Fruit fly (Drosophila melanogaster) whole organism, embryonic: ENCODE results near the gene CG32246.

Experiments used
- Atf3 ChIP-seq: fragments of 200-800 bp; sonication (Bioruptor generic); optimal IDR thresholded peaks from 3 replicates; lab custom pipeline; 2016; ENCODE audit warnings: missing biosample characterization, missing genetic modification characterization
- CG10959 ChIP-seq: fragments of 200-800 bp; sonication (Bioruptor generic); IDR thresholded peaks from 2 replicates; pipeline ENCODE4 v1.3.6; 2022; ENCODE audit warnings: missing biosample characterization, missing genetic modification characterization
- CG11398 ChIP-seq: fragments of 200-800 bp; sonication (Bioruptor generic); optimal IDR thresholded peaks from 2 replicates; lab custom pipeline; 2016; ENCODE audit warnings: missing biosample characterization, missing genetic modification characterization
- CG12104 ChIP-seq: fragments of 200-800 bp; sonication (Bioruptor generic); optimal IDR thresholded peaks from 3 replicates; lab custom pipeline; 2016; ENCODE audit warnings: missing biosample characterization, missing genetic modification characterization
- CG12219 ChIP-seq: fragments of 200-800 bp; sonication (Bioruptor generic); optimal IDR thresholded peaks from 3 replicates; lab custom pipeline; 2018; ENCODE audit warnings: missing biosample characterization, mild to moderate bottlenecking, missing genetic modification characterization
- CG14050 ChIP-seq: fragments of 200-800 bp; sonication (Bioruptor generic); IDR thresholded peaks from 3 replicates; pipeline ENCODE4 v1.3.6; 2022; ENCODE audit warnings: missing biosample characterization, missing genetic modification characterization
- CG1603 ChIP-seq: fragments of 200-800 bp; sonication (Bioruptor generic); optimal IDR thresholded peaks from 2 replicates; lab custom pipeline; 2019; ENCODE audit warnings: missing biosample characterization, mild to moderate bottlenecking, missing genetic modification characterization, moderate library complexity
- CG16815 ChIP-seq: fragments of 200-800 bp; sonication (Bioruptor generic); optimal IDR thresholded peaks from 3 replicates; lab custom pipeline; 2017; ENCODE audit warnings: missing biosample characterization, mild to moderate bottlenecking, missing genetic modification characterization
- CG17359 ChIP-seq: fragments of 200-800 bp; sonication (Bioruptor generic); optimal IDR thresholded peaks from 3 replicates; lab custom pipeline; 2018; ENCODE audit warnings: missing biosample characterization, mild to moderate bottlenecking, missing genetic modification characterization, moderate library complexity
- CG17385 ChIP-seq: fragments of 200-800 bp; sonication (Bioruptor generic); optimal IDR thresholded peaks from 3 replicates; lab custom pipeline; 2018; ENCODE audit warnings: missing biosample characterization, mild to moderate bottlenecking, missing genetic modification characterization
- CG17568 ChIP-seq: fragments of 200-800 bp; sonication (Bioruptor generic); optimal IDR thresholded peaks from 2 replicates; lab custom pipeline; 2018; ENCODE audit warnings: missing biosample characterization, mild to moderate bottlenecking, missing genetic modification characterization, moderate library complexity
- CG2889 ChIP-seq: fragments of 200-800 bp; sonication (Bioruptor generic); IDR thresholded peaks from 3 replicates; pipeline ENCODE4 v1.3.6; 2022; ENCODE audit warnings: missing biosample characterization, missing genetic modification characterization
- CG31388 ChIP-seq: fragments of 200-800 bp; sonication (Bioruptor generic); optimal IDR thresholded peaks from 2 replicates; lab custom pipeline; 2016; ENCODE audit warnings: missing biosample characterization, missing genetic modification characterization
- CG4360 ChIP-seq: fragments of 200-800 bp; sonication (Bioruptor generic); IDR thresholded peaks from 2 replicates; pipeline ENCODE4 v1.3.6; 2022; ENCODE audit warnings: missing biosample characterization, missing genetic modification characterization
- CG43689 ChIP-seq: fragments of 200-800 bp; sonication (Bioruptor generic); IDR thresholded peaks from 2 replicates; pipeline ENCODE4 v1.3.6; 2022; ENCODE audit warnings: missing biosample characterization, missing genetic modification characterization
- CG7357 ChIP-seq: fragments of 200-800 bp; sonication (Bioruptor generic); IDR thresholded peaks from 3 replicates; pipeline ENCODE4 v1.3.6; 2022; ENCODE audit warnings: missing biosample characterization, missing genetic modification characterization
- CG8089 ChIP-seq: fragments of 200-800 bp; sonication (Bioruptor generic); optimal IDR thresholded peaks from 3 replicates; lab custom pipeline; 2016; ENCODE audit warnings: missing biosample characterization, missing genetic modification characterization
- CG8388 ChIP-seq: fragments of 200-800 bp; sonication (Bioruptor generic); optimal IDR thresholded peaks from 2 replicates; lab custom pipeline; 2019; ENCODE audit warnings: missing biosample characterization, mild to moderate bottlenecking, missing genetic modification characterization, moderate library complexity
- CG8478 ChIP-seq: fragments of >200 bp; optimal IDR thresholded peaks from 2 replicates; lab custom pipeline; 2018
- CG9437 ChIP-seq: fragments of 200-800 bp; sonication (Bioruptor generic); optimal IDR thresholded peaks from 2 replicates; lab custom pipeline; 2018; ENCODE audit warnings: missing biosample characterization, mild to moderate bottlenecking, missing genetic modification characterization
- CoRest ChIP-seq: fragments of 200-800 bp; sonication (Bioruptor generic); optimal IDR thresholded peaks from 3 replicates; lab custom pipeline; 2018; ENCODE audit warnings: missing biosample characterization, mild to moderate bottlenecking, missing genetic modification characterization, moderate library complexity
- Elba2 ChIP-seq: fragments of 200-800 bp; sonication (Bioruptor generic); optimal IDR thresholded peaks from 3 replicates; lab custom pipeline; 2016; ENCODE audit warnings: missing biosample characterization, missing genetic modification characterization
- Ets65A ChIP-seq: fragments of 200-800 bp; sonication (Bioruptor generic); peaks from one replicate; lab custom pipeline; 2016; ENCODE audit warnings: missing biosample characterization, missing genetic modification characterization
- Ets97D ChIP-seq: fragments of 200-800 bp; sonication (Bioruptor generic); optimal IDR thresholded peaks from 3 replicates; lab custom pipeline; 2016; ENCODE audit warnings: missing biosample characterization, missing genetic modification characterization
- Fer1 ChIP-seq: fragments of 200-800 bp; sonication (Bioruptor generic); optimal IDR thresholded peaks from 2 replicates; lab custom pipeline; 2017; ENCODE audit warnings: missing biosample characterization, mild to moderate bottlenecking, missing genetic modification characterization
- Gsc ChIP-seq: fragments of 200-800 bp; sonication (Bioruptor generic); IDR thresholded peaks from 2 replicates; pipeline ENCODE4 v1.3.6; 2022; ENCODE audit warnings: missing biosample characterization, missing genetic modification characterization
- Hand ChIP-seq: fragments of 200-800 bp; sonication (Bioruptor generic); optimal IDR thresholded peaks from 2 replicates; lab custom pipeline; 2017; ENCODE audit warnings: mild to moderate bottlenecking, missing biosample characterization, missing genetic modification reagents, missing genetic modification characterization
- HmgZ ChIP-seq: fragments of 200-800 bp; sonication (Bioruptor generic); optimal IDR thresholded peaks from 2 replicates; lab custom pipeline; 2018; ENCODE audit warnings: missing biosample characterization, mild to moderate bottlenecking, missing genetic modification characterization
- Hr39 ChIP-seq: fragments of >200 bp; optimal IDR thresholded peaks from 2 replicates; lab custom pipeline; 2017
- NC2β ChIP-seq: fragments of 200-800 bp; sonication (Bioruptor generic); optimal IDR thresholded peaks from 2 replicates; lab custom pipeline; 2016; ENCODE audit warnings: missing biosample characterization, missing genetic modification characterization
- Nf-YC ChIP-seq: fragments of 200-800 bp; optimal IDR thresholded peaks from 3 replicates; lab custom pipeline; 2019; ENCODE audit warnings: missing biosample characterization, mild to moderate bottlenecking, missing genetic modification characterization, moderate library complexity
- br ChIP-seq: fragments of >200 bp; optimal IDR thresholded peaks from 2 replicates; lab custom pipeline; 2017
- corto ChIP-seq: fragments of 200-800 bp; sonication (Bioruptor generic); optimal IDR thresholded peaks from 2 replicates; lab custom pipeline; 2016; ENCODE audit warnings: missing biosample characterization, mild to moderate bottlenecking, missing genetic modification characterization, moderate library complexity
- crol ChIP-seq: fragments of 200-800 bp; sonication (Bioruptor generic); IDR thresholded peaks from 2 replicates; pipeline ENCODE4 v1.3.6; 2022; ENCODE audit warnings: missing biosample characterization, missing genetic modification characterization
- da ChIP-seq: fragments of 200-800 bp; sonication (Bioruptor generic); optimal IDR thresholded peaks from 2 replicates; lab custom pipeline; 2016; ENCODE audit warnings: missing biosample characterization, missing genetic modification characterization
- h ChIP-seq: fragments of >200 bp; optimal IDR thresholded peaks from 2 replicates; lab custom pipeline; 2017
- her ChIP-seq: fragments of 200-800 bp; sonication (Bioruptor generic); optimal IDR thresholded peaks from 2 replicates; lab custom pipeline; 2016; ENCODE audit warnings: missing biosample characterization, missing genetic modification characterization
- ind ChIP-seq: fragments of 200-800 bp; sonication (Bioruptor generic); optimal IDR thresholded peaks from 3 replicates; lab custom pipeline; 2016; ENCODE audit warnings: missing biosample characterization, missing genetic modification characterization
- klu ChIP-seq: fragments of 200-800 bp; sonication (Bioruptor generic); IDR thresholded peaks from 2 replicates; pipeline ENCODE4 v1.3.6; 2022; ENCODE audit warnings: missing biosample characterization, missing genetic modification characterization
- knrl ChIP-seq: fragments of 200-800 bp; sonication (Bioruptor generic); IDR thresholded peaks from 3 replicates; pipeline ENCODE4 v1.3.6; 2022; ENCODE audit warnings: missing biosample characterization, missing genetic modification characterization; ENCODE audit not compliant: partially characterized antibody
- luna ChIP-seq: fragments of 200-800 bp; sonication (Bioruptor generic); optimal IDR thresholded peaks from 2 replicates; lab custom pipeline; 2016; ENCODE audit warnings: missing biosample characterization, missing genetic modification characterization
- odd ChIP-seq: fragments of 200-800 bp; sonication (Bioruptor generic); optimal IDR thresholded peaks from 2 replicates; lab custom pipeline; 2017; ENCODE audit warnings: missing biosample characterization, mild to moderate bottlenecking, missing genetic modification characterization
- pho ChIP-seq: fragments of 200-800 bp; sonication (Bioruptor generic); optimal IDR thresholded peaks from 2 replicates; lab custom pipeline; 2016; ENCODE audit warnings: missing biosample characterization, missing genetic modification characterization
- pita ChIP-seq: fragments of 200-800 bp; sonication (Bioruptor generic); optimal IDR thresholded peaks from 2 replicates; lab custom pipeline; 2017; ENCODE audit warnings: missing biosample characterization, mild to moderate bottlenecking, missing genetic modification characterization
- pros ChIP-seq: fragments of 200-800 bp; sonication (Bioruptor generic); optimal IDR thresholded peaks from 3 replicates; lab custom pipeline; 2019; ENCODE audit warnings: missing biosample characterization, mild to moderate bottlenecking, missing genetic modification characterization, moderate library complexity
- row ChIP-seq: fragments of 200-800 bp; sonication (Bioruptor generic); IDR thresholded peaks from 3 replicates; pipeline ENCODE4 v1.3.6; 2022; ENCODE audit warnings: missing biosample characterization, missing genetic modification characterization
- salm ChIP-seq: fragments of 200-800 bp; sonication (Bioruptor generic); optimal IDR thresholded peaks from 2 replicates; lab custom pipeline; 2018; ENCODE audit warnings: missing biosample characterization, mild to moderate bottlenecking, missing genetic modification characterization
- sd ChIP-seq: fragments of 200-800 bp; sonication (Bioruptor generic); optimal IDR thresholded peaks from 3 replicates; lab custom pipeline; 2018; ENCODE audit warnings: missing biosample characterization, mild to moderate bottlenecking, missing genetic modification characterization, moderate library complexity
- shn ChIP-seq: fragments of 200-800 bp; sonication (Bioruptor generic); optimal IDR thresholded peaks from 3 replicates; lab custom pipeline; 2016; ENCODE audit warnings: missing biosample characterization, missing genetic modification characterization
- stwl ChIP-seq: fragments of 200-800 bp; sonication (Bioruptor generic); optimal IDR thresholded peaks from 3 replicates; lab custom pipeline; 2018; ENCODE audit warnings: missing biosample characterization, mild to moderate bottlenecking, missing genetic modification characterization, moderate library complexity
- tgo ChIP-seq: fragments of 200-800 bp; sonication (Bioruptor generic); IDR thresholded peaks from 3 replicates; pipeline ENCODE4 v1.3.6; 2022; ENCODE audit warnings: missing biosample characterization, missing genetic modification characterization
- tin ChIP-seq: fragments of 200-800 bp; sonication (Bioruptor generic); optimal IDR thresholded peaks from 3 replicates; lab custom pipeline; 2016; ENCODE audit warnings: missing biosample characterization, missing genetic modification characterization
- toy ChIP-seq: fragments of 200-800 bp; sonication (Bioruptor generic); IDR thresholded peaks from 2 replicates; pipeline ENCODE4 v1.3.6; 2022; ENCODE audit warnings: missing biosample characterization, missing genetic modification characterization
- ttk ChIP-seq: fragments of 200-800 bp; sonication (Bioruptor generic); IDR thresholded peaks from 2 replicates; pipeline ENCODE4 v2.1.2; 2022; ENCODE audit warnings: missing biosample characterization, missing genetic modification characterization
- vfl ChIP-seq: fragments of 200-800 bp; sonication (Bioruptor generic); optimal IDR thresholded peaks from 2 replicates; lab custom pipeline; 2016; ENCODE audit warnings: missing biosample characterization, missing genetic modification characterization

The CG32246 gene

dm6 chr3L:4623870-4624269 is 2.9 kb downstream of the CG32246 start (continued):
- TF ChIP-seq HmgZ: no peak
- TF ChIP-seq Fer1 (GFP tag; lab: Kevin White, UChicago): no peak
- no peak for TF ChIP-seq toy (GFP tag; lab: Robert Waterston, UW)
- no peak for TF ChIP-seq odd (GFP tag; lab: Kevin White, UChicago)
- no peak for TF ChIP-seq CG14050
- TF ChIP-seq da (GFP tag; lab: Kevin White, UChicago): no peak
- TF ChIP-seq CG7357 (GFP tag; lab: Robert Waterston, UW): no peak
- no peak for TF ChIP-seq Gsc
- TF ChIP-seq h (lab: Kevin White, UChicago): no peak
- no peak for TF ChIP-seq br
- no peak for TF ChIP-seq CG16815
- TF ChIP-seq CG9437 (GFP tag; lab: Kevin White, UChicago): no peak
- no peak for TF ChIP-seq salm
- no peak for TF ChIP-seq CG8478 (lab: Kevin White, UChicago)
- no peak for TF ChIP-seq pho
- TF ChIP-seq Atf3 (GFP tag; lab: Kevin White, UChicago): no peak
- TF ChIP-seq CG31388: no peak
- no peak for TF ChIP-seq CG17359 (tag; lab: Kevin White, UChicago)
- no peak for TF ChIP-seq Ets65A
- TF ChIP-seq ind (GFP tag; lab: Kevin White, UChicago): peak; percentile 7
- no peak for TF ChIP-seq CG12104 (GFP tag; lab: Kevin White, UChicago)
- TF ChIP-seq row (GFP tag; lab: Robert Waterston, UW): peak; percentile 46; the same call in 2 of the 3 replicates
- no peak for TF ChIP-seq tgo (GFP tag; lab: Robert Waterston, UW)
- TF ChIP-seq CG2889 (GFP tag; lab: Robert Waterston, UW): no peak
- peak; percentile 29 for TF ChIP-seq CoRest
- TF ChIP-seq CG12219 (GFP tag; lab: Kevin White, UChicago): no peak
- no peak for TF ChIP-seq stwl
- no peak for TF ChIP-seq pita (GFP tag; lab: Kevin White, UChicago)
- TF ChIP-seq knrl (GFP tag; lab: Robert Waterston, UW): no peak
- TF ChIP-seq CG1603 (tag; lab: Kevin White, UChicago): peak; percentile 49
- no peak for TF ChIP-seq Hr39 (lab: Kevin White, UChicago)
- TF ChIP-seq tin (GFP tag; lab: Kevin White, UChicago): no peak
- no peak for TF ChIP-seq CG17385 (GFP tag; lab: Kevin White, UChicago)
- TF ChIP-seq her: no peak
- TF ChIP-seq CG4360 (GFP tag; lab: Robert Waterston, UW): no peak
- TF ChIP-seq CG8089 (GFP tag; lab: Kevin White, UChicago): no peak
- TF ChIP-seq shn (GFP tag; lab: Kevin White, UChicago): no peak
- no peak for TF ChIP-seq vfl (GFP tag; lab: Kevin White, UChicago)
- no peak for TF ChIP-seq luna (GFP tag; lab: Kevin White, UChicago)
- no peak for TF ChIP-seq NC2β (GFP tag; lab: Kevin White, UChicago)
- no peak for TF ChIP-seq Elba2 (GFP tag; lab: Kevin White, UChicago)
- TF ChIP-seq CG10959 (GFP tag; lab: Robert Waterston, UW): no peak
- TF ChIP-seq CG11398: no peak
- TF ChIP-seq ttk (GFP tag; lab: Robert Waterston, UW): 0 out of 2 replicates have a peak, but pooled peaks have one; percentile 29
- no peak for TF ChIP-seq klu (GFP tag; lab: Robert Waterston, UW)
- TF ChIP-seq sd (tag; lab: Kevin White, UChicago): peak; percentile 42
- no peak for TF ChIP-seq corto (GFP tag; lab: Kevin White, UChicago)
- no peak for TF ChIP-seq CG8388 (GFP tag; lab: Kevin White, UChicago)
- no peak for TF ChIP-seq CG43689 (GFP tag; lab: Robert Waterston, UW)
- TF ChIP-seq Nf-YC (tag; lab: Kevin White, UChicago): no peak
- TF ChIP-seq Ets97D (GFP tag; lab: Kevin White, UChicago): no peak
- no peak for TF ChIP-seq crol (GFP tag; lab: Robert Waterston, UW)
- TF ChIP-seq Hand: no peak
- no peak for TF ChIP-seq pros (GFP tag; lab: Kevin White, UChicago)
- no peak for TF ChIP-seq CG17568
